Worm (Caenorhabditis elegans): ENCODE data around the gene lurp-1.

- TF ChIP-seq fos-1 (tag; optimal IDR thresholded peaks at IDR 0.05) (no peak), nhr-11 (tag; optimal IDR thresholded peaks at IDR 0.05) (no peak), alr-1 (tag; optimal IDR thresholded peaks at IDR 0.05; ENCODE audit: borderline replicate concordance) (no peak), nhr-90 (tag; optimal IDR thresholded peaks at IDR 0.05; ENCODE audit: poor library complexity) (no peak), lin-13 (GFP tag; optimal IDR thresholded peaks at IDR 0.05) (no peak), lin-35 (GFP tag; optimal IDR thresholded peaks at IDR 0.05) (no peak), nhr-77 (tag; optimal IDR thresholded peaks at IDR 0.05) (no peak)
Measured at ce11 chrII:10917174-10917573, 36.4 kb downstream of the lurp-1 start, which contains the start of gene F44F4.10.
